Worm (Caenorhabditis elegans) whole organism, L4 larva: ENCODE data around the gene ctf-18.

Experiments used
- F26F4.8 ChIP-seq: fragments of 200-800 bp; sonication (Bioruptor generic); conservative IDR thresholded peaks from 2 replicates; pipeline ENCODE4 v1.3.6; 2022; ENCODE audit warnings: missing genetic modification characterization, missing compliant biosample characterization
- F37D6.2 ChIP-seq: sonication (generic microtip); optimal IDR thresholded peaks from 2 replicates; lab custom pipeline; 2016; ENCODE audit warnings: mild to moderate bottlenecking, missing genetic modification characterization, missing compliant biosample characterization
- T26A8.4 ChIP-seq: fragments of 200-800 bp; sonication (Bioruptor generic); IDR thresholded peaks from 2 replicates; pipeline ENCODE4 v1.3.6; 2022; ENCODE audit warnings: missing genetic modification characterization, missing compliant biosample characterization
- ceh-20 ChIP-seq: fragments of 200-800 bp; sonication (Bioruptor generic); IDR thresholded peaks from 2 replicates; pipeline ENCODE4 v1.3.6; 2022; ENCODE audit warnings: missing genetic modification reagents, missing genetic modification characterization, missing compliant biosample characterization
- ceh-32 ChIP-seq: sonication (generic microtip); optimal IDR thresholded peaks from 2 replicates; lab custom pipeline; 2016; ENCODE audit warnings: mild to moderate bottlenecking, missing genetic modification characterization, missing compliant biosample characterization; ENCODE audit not compliant: poor library complexity
- ceh-44 ChIP-seq: fragments of 200-800 bp; sonication (Bioruptor generic); IDR thresholded peaks from 2 replicates; pipeline ENCODE4 v1.3.6; 2022; ENCODE audit warnings: missing genetic modification reagents, missing genetic modification characterization, missing compliant biosample characterization
- ces-1 ChIP-seq: fragments of 150-350 bp; sonication (generic microtip); optimal IDR thresholded peaks from 4 replicates; lab custom pipeline; 2014; ENCODE audit warnings: missing biosample characterization, missing genetic modification reagents, missing genetic modification characterization
- cey-2 ChIP-seq: sonication (generic microtip); optimal IDR thresholded peaks from 3 replicates; lab custom pipeline; 2017; ENCODE audit warnings: missing genetic modification characterization, mild to moderate bottlenecking, missing compliant biosample characterization, antibody characterized with exemption, borderline replicate concordance; ENCODE audit not compliant: insufficient read depth
- ctbp-1 ChIP-seq: fragments of 200-800 bp; sonication (Bioruptor generic); IDR thresholded peaks from 2 replicates; pipeline ENCODE4 v1.3.6; 2022; ENCODE audit warnings: missing genetic modification reagents, missing genetic modification characterization, missing compliant biosample characterization
- daf-16 ChIP-seq, 3 experiments: sonication (generic microtip); optimal IDR thresholded peaks; 2 replicates each; lab custom pipeline; 2016 to 2017; ENCODE audit warnings: missing genetic modification characterization in 3 of 3, missing genetic modification reagents in 3 of 3, mild to moderate bottlenecking in 2 of 3, missing compliant biosample characterization in 2 of 3, missing biosample characterization in 1 of 3, moderate library complexity in 1 of 3
- daf-8 ChIP-seq: fragments of 200-800 bp; sonication (Bioruptor generic); IDR thresholded peaks from 2 replicates; pipeline ENCODE4 v1.3.6; 2022; ENCODE audit warnings: missing genetic modification characterization, missing compliant biosample characterization
- dmd-6 ChIP-seq: fragments of 200-800 bp; sonication (Bioruptor generic); IDR thresholded peaks from 2 replicates; pipeline ENCODE4 v1.3.6; 2022; ENCODE audit warnings: missing genetic modification reagents, missing genetic modification characterization, missing compliant biosample characterization
- duxl-1 ChIP-seq: sonication (generic microtip); optimal IDR thresholded peaks from 2 replicates; lab custom pipeline; 2016; ENCODE audit warnings: mild to moderate bottlenecking, missing genetic modification characterization, moderate library complexity, missing compliant biosample characterization; ENCODE audit not compliant: poor library complexity
- dve-1 ChIP-seq: sonication (generic microtip); optimal IDR thresholded peaks from 2 replicates; lab custom pipeline; 2017; ENCODE audit warnings: antibody characterized with exemption, mild to moderate bottlenecking, missing genetic modification characterization, missing compliant biosample characterization; ENCODE audit not compliant: insufficient read depth
- egl-27 ChIP-seq: sonication (generic microtip); optimal IDR thresholded peaks from 3 replicates; lab custom pipeline; 2017; ENCODE audit warnings: missing biosample characterization, missing genetic modification reagents, missing genetic modification characterization
- hif-1 ChIP-seq, 2 experiments: sonication (generic microtip); optimal IDR thresholded peaks; 2 replicates each; lab custom pipeline; 2016 to 2017; ENCODE audit warnings: missing compliant biosample characterization in 2 of 2, missing genetic modification characterization in 2 of 2, missing genetic modification reagents in 2 of 2, missing genotype in 2 of 2, mild to moderate bottlenecking in 1 of 2
- lim-7 ChIP-seq: fragments of 200-800 bp; sonication (Bioruptor generic); IDR thresholded peaks from 2 replicates; pipeline ENCODE4 v1.3.6; 2022; ENCODE audit warnings: missing genetic modification characterization, missing compliant biosample characterization
- lin-1 ChIP-seq: fragments of 200-800 bp; sonication (Bioruptor generic); IDR thresholded peaks from 2 replicates; pipeline ENCODE4 v1.3.6; 2022; ENCODE audit warnings: missing genetic modification reagents, missing genetic modification characterization, missing compliant biosample characterization
- mdl-1 ChIP-seq, 2 experiments: fragments of 150-350 bp in 1 of 2; sonication (generic microtip) in 1 of 2; optimal IDR thresholded peaks; 2 replicates each; lab custom pipeline; 2014 to 2017; ENCODE audit warnings: missing biosample characterization in 2 of 2, missing genetic modification characterization in 2 of 2
- nhr-48 ChIP-seq: sonication (generic microtip); optimal IDR thresholded peaks from 2 replicates; lab custom pipeline; 2016; ENCODE audit warnings: mild to moderate bottlenecking, missing genetic modification characterization, missing compliant biosample characterization
- nhr-76 ChIP-seq: fragments of 150-350 bp; optimal IDR thresholded peaks from 2 replicates; lab custom pipeline; 2014; ENCODE audit warnings: missing biosample characterization, missing genetic modification characterization
- nhr-77 ChIP-seq: fragments of 150-350 bp; optimal IDR thresholded peaks from 2 replicates; lab custom pipeline; 2014; ENCODE audit warnings: missing biosample characterization, missing genetic modification characterization
- rbr-2 ChIP-seq: sonication (generic microtip); optimal IDR thresholded peaks from 2 replicates; lab custom pipeline; 2016; ENCODE audit warnings: missing genotype, missing genetic modification characterization, missing compliant biosample characterization
- saeg-2 ChIP-seq: fragments of 200-800 bp; sonication (Bioruptor generic); IDR thresholded peaks from 2 replicates; pipeline ENCODE4 v1.3.6; 2022; ENCODE audit warnings: missing genetic modification reagents, missing genetic modification characterization, missing compliant biosample characterization
- skn-1 ChIP-seq: fragments of 150-350 bp; optimal IDR thresholded peaks from 2 replicates; lab custom pipeline; 2014; ENCODE audit warnings: missing biosample characterization, missing genetic modification characterization
- spr-3 ChIP-seq: fragments of 200-800 bp; sonication (Bioruptor generic); optimal IDR thresholded peaks from 2 replicates; lab custom pipeline; 2018; ENCODE audit warnings: mild to moderate bottlenecking, missing genetic modification characterization, missing compliant biosample characterization
- unc-39 ChIP-seq: sonication (generic microtip); optimal IDR thresholded peaks from 2 replicates; lab custom pipeline; 2017; ENCODE audit warnings: missing biosample characterization, missing genetic modification characterization
- unc-62 ChIP-seq, 3 experiments: fragments of 150-350 bp in 1 of 3; sonication (generic microtip); optimal IDR thresholded peaks in 2 of 3; peaks in 1 of 3; 1 replicate in 1 of 3; 2 replicates in 2 of 3; lab custom pipeline; 2014 to 2017; ENCODE audit warnings: missing biosample characterization in 3 of 3, missing genetic modification characterization in 3 of 3, missing genetic modification reagents in 3 of 3, missing genotype in 1 of 3
- vab-7 ChIP-seq: fragments of 200-800 bp; sonication (Bioruptor generic); IDR thresholded peaks from 2 replicates; pipeline ENCODE4 v1.3.6; 2022; ENCODE audit warnings: missing genetic modification reagents, missing genetic modification characterization, missing compliant biosample characterization
- zag-1 ChIP-seq: fragments of 150-350 bp; optimal IDR thresholded peaks from 2 replicates; lab custom pipeline; 2014; ENCODE audit warnings: missing biosample characterization, missing genetic modification characterization
- zfp-2 ChIP-seq: sonication (generic microtip); optimal IDR thresholded peaks from 2 replicates; lab custom pipeline; 2016; ENCODE audit warnings: mild to moderate bottlenecking, missing genetic modification characterization, missing compliant biosample characterization
- zip-11 ChIP-seq: fragments of 200-800 bp; sonication (Bioruptor generic); IDR thresholded peaks from 2 replicates; pipeline ENCODE4 v1.3.6; 2022; ENCODE audit warnings: missing genetic modification characterization, missing compliant biosample characterization

The ctf-18 gene

DNA sequence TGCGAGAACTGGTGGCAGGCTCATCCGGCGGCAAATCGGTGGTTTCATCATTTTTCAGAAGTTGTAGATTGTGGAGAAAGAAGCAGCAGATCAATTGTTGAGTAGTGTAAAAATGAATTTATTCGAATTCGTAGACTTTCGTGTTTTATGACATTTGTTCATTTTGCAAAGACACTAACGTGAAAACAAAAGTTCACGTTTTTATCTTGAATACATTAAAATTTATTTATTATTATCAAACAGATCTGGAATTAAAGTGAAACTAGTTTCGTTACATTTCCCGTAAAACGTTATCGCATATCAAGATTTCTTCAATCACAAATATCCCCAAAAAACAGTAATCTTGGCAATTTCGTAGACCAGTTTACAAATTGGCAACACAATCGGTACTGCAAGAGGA is 20.4 kb upstream of the ctf-18 start, which contains the start of gene T14G10.8:
Gene T14G10.8, minus strand, starts transcription at position 101 of the 400 bp plus-strand sequence.
- no peak for TF ChIP-seq lin-1 (GFP tag; lab: Robert Waterston, UW)
- TF ChIP-seq zip-11 = no peak
- TF ChIP-seq dmd-6 (GFP tag; lab: Robert Waterston, UW) = no peak
- no peak for TF ChIP-seq ceh-20
- TF ChIP-seq cey-2 = no peak
- no peak for TF ChIP-seq ceh-44 (GFP tag; lab: Robert Waterston, UW)
- no peak for TF ChIP-seq hif-1 (tag; optimal IDR thresholded peaks at IDR 0.05; lab: Kevin White, UChicago)
- TF ChIP-seq saeg-2 (GFP tag; lab: Robert Waterston, UW) = no peak
- TF ChIP-seq vab-7 (GFP tag; lab: Robert Waterston, UW) = no peak
- no peak for TF ChIP-seq rbr-2 (tag; lab: Kevin White, UChicago)
- no peak for TF ChIP-seq T26A8.4
- no peak for TF ChIP-seq ceh-32 (tag; lab: Kevin White, UChicago)
- TF ChIP-seq, all 104 proteins: peak for 0

DNA sequence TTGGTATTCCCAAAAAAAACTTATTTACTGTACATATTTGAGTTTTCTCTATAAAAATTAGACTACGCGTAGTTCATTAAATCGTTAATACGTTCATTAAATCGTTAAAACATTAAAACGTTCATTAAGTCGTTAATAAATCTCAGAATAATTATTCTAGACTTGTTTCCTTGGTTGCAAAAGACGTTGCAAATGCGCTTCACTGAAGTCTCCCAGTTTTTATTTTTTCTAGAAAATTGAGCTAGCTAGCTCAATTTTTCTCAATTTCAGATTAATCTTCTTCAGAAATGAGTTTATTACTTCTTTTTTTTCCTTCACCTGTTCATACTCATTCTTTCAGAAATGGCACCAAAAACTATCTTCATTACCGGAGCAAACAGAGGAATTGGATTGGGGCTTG is 18.5 kb upstream of the ctf-18 start:
- TF ChIP-seq zip-11 = no peak
- peak in 1 of 2 experiments; percentile 9 for TF ChIP-seq unc-62 (GFP tag; optimal IDR thresholded peaks at IDR 0.05 in 1 of 2; lab: Kevin White, UChicago)
- TF ChIP-seq unc-62 (tag; optimal IDR thresholded peaks at IDR 0.05; lab: Kevin White, UChicago) = no peak

DNA sequence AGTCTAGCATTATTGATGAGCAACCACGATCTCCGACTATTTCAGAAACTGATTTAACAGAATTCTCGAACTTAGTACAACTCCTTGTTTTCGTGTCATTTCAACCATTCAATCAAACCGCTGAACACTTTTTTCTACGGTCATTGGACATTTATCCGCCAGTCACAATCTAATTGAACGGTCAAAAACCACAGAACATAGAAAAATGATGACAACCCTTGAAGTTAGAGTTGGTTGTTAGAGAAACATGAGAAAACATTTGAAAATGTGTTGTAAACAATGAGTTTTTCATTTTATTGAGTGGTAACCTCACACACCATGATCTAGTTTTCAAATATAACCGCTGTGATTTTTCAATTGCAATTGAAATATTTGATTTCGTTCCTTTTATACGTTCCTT is 18.0 kb upstream of the ctf-18 start:
- TF ChIP-seq zip-11 (no peak), F26F4.8 (GFP tag; lab: Robert Waterston, UW) (no peak), daf-16 (GFP tag; optimal IDR thresholded peaks at IDR 0.05; lab: Kevin White, UChicago) (no peak), daf-16 (tag; optimal IDR thresholded peaks at IDR 0.05; lab: Kevin White, UChicago) (peak; percentile 46)

DNA sequence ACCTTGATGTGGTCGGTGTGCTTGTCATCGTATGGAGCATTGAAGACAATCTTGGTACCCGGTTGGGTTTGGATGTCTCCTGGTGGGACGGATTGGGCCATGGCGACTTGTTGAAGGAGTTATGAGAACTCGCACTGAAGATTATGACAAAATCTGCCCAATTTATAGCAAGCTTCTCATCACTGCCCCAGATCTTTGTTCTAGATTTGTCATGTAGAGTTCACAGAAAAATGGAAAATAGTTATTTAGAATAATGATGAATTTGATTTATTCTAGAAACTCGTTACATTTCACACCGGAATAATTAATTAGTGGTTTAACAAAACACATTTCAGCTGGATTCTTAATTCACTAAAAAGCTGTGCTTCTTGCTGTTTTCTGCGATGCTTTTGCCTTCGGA is 17.2 kb upstream of the ctf-18 start, which contains the start of gene msp-38:
Gene msp-38, minus strand, starts transcription at position 101 of the 400 bp plus-strand sequence.
- TF ChIP-seq nhr-77 (tag; lab: Kevin White, UChicago) (no peak), spr-3 (GFP tag; lab: Kevin White, UChicago) (no peak), skn-1 (tag; lab: Kevin White, UChicago) (no peak), nhr-48 (tag; lab: Kevin White, UChicago) (no peak), daf-8 (no peak), unc-39 (tag; lab: Kevin White, UChicago) (no peak), zag-1 (tag; lab: Kevin White, UChicago) (no peak), ceh-20 (no peak), egl-27 (no peak), zfp-2 (tag; lab: Kevin White, UChicago) (no peak), F37D6.2 (tag; lab: Kevin White, UChicago) (no peak), ctbp-1 (GFP tag; lab: Robert Waterston, UW) (no peak), duxl-1 (tag; lab: Kevin White, UChicago) (no peak), ces-1 (GFP tag; lab: Kevin White, UChicago) (no peak), lim-7 (no peak), nhr-76 (tag; lab: Kevin White, UChicago) (no peak)

DNA sequence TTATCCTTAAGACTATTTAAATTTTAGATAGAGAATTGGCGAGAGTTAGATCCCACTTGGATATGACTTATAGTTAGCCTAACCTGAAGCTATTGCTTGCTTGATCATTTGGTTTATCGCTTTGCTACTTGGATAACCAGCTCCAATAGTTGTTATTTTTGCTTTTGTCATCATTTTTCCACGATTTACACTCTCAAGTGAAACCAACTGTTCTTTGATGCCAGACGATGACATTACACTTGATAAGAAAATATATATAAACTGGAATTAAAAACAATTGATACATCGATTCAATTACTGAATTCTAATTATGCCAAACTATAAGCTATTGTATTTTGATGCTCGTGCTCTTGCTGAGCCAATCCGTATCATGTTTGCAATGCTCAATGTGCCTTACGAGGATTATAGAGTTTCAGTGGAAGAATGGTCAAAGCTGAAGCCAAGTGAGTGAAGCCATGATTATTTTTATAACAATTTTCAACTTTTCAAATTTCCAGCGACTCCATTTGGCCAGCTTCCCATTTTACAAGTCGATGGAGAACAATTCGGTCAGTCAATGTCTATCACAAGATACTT is 15.6 kb upstream of the ctf-18 start, which contains the start of the genes gst-2, gst-4 and dhs-12:
Gene gst-2, minus strand, starts transcription at position 132 of the 576 bp plus-strand sequence.
Gene gst-4, plus strand, starts transcription at position 296 of the 576 bp plus-strand sequence.
Gene dhs-12, plus strand, starts transcription at position 526 of the 576 bp plus-strand sequence.
- TF ChIP-seq mdl-1 (tag; optimal IDR thresholded peaks at IDR 0.05; lab: Kevin White, UChicago) = no peak
- TF ChIP-seq daf-16 (GFP tag; optimal IDR thresholded peaks at IDR 0.05; lab: Kevin White, UChicago) = no peak
- TF ChIP-seq daf-16 (tag; optimal IDR thresholded peaks at IDR 0.05; lab: Kevin White, UChicago) = peak; percentile 59
- TF ChIP-seq dve-1 (tag; lab: Kevin White, UChicago) = peak; percentile 9
